Worm (Caenorhabditis elegans) whole organism, L4 larva: ENCODE results near the gene Y6E2A.1.

Source experiments
- dve-1 ChIP-seq: sonication (generic microtip); optimal IDR thresholded peaks from 2 replicates; lab custom pipeline; 2017; ENCODE audit warnings: antibody characterized with exemption, mild to moderate bottlenecking, missing genetic modification characterization, missing compliant biosample characterization; ENCODE audit not compliant: insufficient read depth
- jun-1 ChIP-seq: fragments of 150-350 bp; optimal IDR thresholded peaks from 2 replicates; lab custom pipeline; 2014; ENCODE audit warnings: missing biosample characterization, missing genetic modification reagents, missing genetic modification characterization
- zfp-2 ChIP-seq: sonication (generic microtip); optimal IDR thresholded peaks from 2 replicates; lab custom pipeline; 2016; ENCODE audit warnings: mild to moderate bottlenecking, missing genetic modification characterization, missing compliant biosample characterization

DNA sequence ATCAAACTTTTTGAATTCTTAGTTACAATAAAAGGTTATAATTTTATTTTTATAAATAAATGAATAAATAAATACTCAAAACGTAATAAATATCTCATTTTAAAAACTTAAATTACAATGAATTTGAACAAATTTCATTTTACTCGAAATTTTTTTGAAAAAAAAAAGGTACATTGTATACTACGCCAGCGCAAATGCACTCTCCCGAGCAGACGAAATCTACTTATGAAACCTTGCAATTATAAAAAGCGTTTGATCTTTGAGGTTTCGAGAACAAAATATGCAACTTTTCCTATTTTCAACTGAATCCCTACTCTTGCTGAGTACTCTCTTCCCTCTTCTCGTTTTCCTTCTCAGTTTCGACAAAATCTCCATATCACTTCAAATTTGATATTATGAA, 22.6 kb downstream of the Y6E2A.1 start, which contains the start of gene nhr-197:
- TF ChIP-seq jun-1 (no peak), zfp-2 (tag; lab: Kevin White, UChicago) (no peak), dve-1 (tag; lab: Kevin White, UChicago) (no peak)
